Fruit fly (Drosophila melanogaster) whole organism, embryonic: ENCODE results near the gene CG31817.
A peak's percentile ranks its signal among the peaks of the same experiment; 100 is the strongest.

Experiments
- ATbp ChIP-seq: fragments of 200-800 bp; sonication (Bioruptor generic); optimal IDR thresholded peaks from 2 replicates; lab custom pipeline; 2017; ENCODE audit warnings: missing biosample characterization, mild to moderate bottlenecking, missing genetic modification characterization, missing genetic modification reagents
- Antp ChIP-seq: fragments of 200-800 bp; sonication (Bioruptor generic); optimal IDR thresholded peaks from 3 replicates; lab custom pipeline; 2016; ENCODE audit warnings: missing biosample characterization, missing genetic modification characterization
- BtbVII ChIP-seq: fragments of 200-800 bp; sonication (Bioruptor generic); optimal IDR thresholded peaks from 3 replicates; lab custom pipeline; 2017; ENCODE audit warnings: missing biosample characterization, mild to moderate bottlenecking, missing genetic modification characterization
- Bteb2 ChIP-seq: fragments of 200-800 bp; sonication (Bioruptor generic); optimal IDR thresholded peaks from 2 replicates; lab custom pipeline; 2016; ENCODE audit warnings: missing biosample characterization, missing genetic modification characterization
- CG10147 ChIP-seq: fragments of 200-800 bp; sonication (Bioruptor generic); optimal IDR thresholded peaks from 2 replicates; lab custom pipeline; 2019; ENCODE audit warnings: missing biosample characterization, mild to moderate bottlenecking, missing genetic modification characterization, moderate library complexity
- CG10267 ChIP-seq: fragments of 200-800 bp; sonication (Bioruptor generic); optimal IDR thresholded peaks from 2 replicates; lab custom pipeline; 2018; ENCODE audit warnings: missing biosample characterization, mild to moderate bottlenecking, missing genetic modification characterization, moderate library complexity
- CG10654 ChIP-seq: fragments of 200-800 bp; sonication (Bioruptor generic); optimal IDR thresholded peaks from 2 replicates; lab custom pipeline; 2016; ENCODE audit warnings: missing biosample characterization, missing genetic modification characterization
- CG10979 ChIP-seq: fragments of 200-800 bp; sonication (Bioruptor generic); optimal IDR thresholded peaks from 2 replicates; lab custom pipeline; 2018; ENCODE audit warnings: missing biosample characterization, mild to moderate bottlenecking, missing genetic modification characterization, moderate library complexity
- CG11560 ChIP-seq: fragments of 200-800 bp; sonication (Bioruptor generic); IDR thresholded peaks from 3 replicates; pipeline ENCODE4 v1.3.6; 2022; ENCODE audit warnings: missing biosample characterization, missing genetic modification characterization
- CG12071 ChIP-seq: fragments of 200-800 bp; sonication (Bioruptor generic); optimal IDR thresholded peaks from 3 replicates; lab custom pipeline; 2018; ENCODE audit warnings: missing biosample characterization, mild to moderate bottlenecking, missing genetic modification characterization
- CG12391 ChIP-seq: fragments of 200-800 bp; sonication (Bioruptor generic); optimal IDR thresholded peaks from 3 replicates; lab custom pipeline; 2018; ENCODE audit warnings: missing biosample characterization, mild to moderate bottlenecking, missing genetic modification characterization, moderate library complexity
- CG13123 ChIP-seq: fragments of 200-800 bp; sonication (Bioruptor generic); optimal IDR thresholded peaks from 2 replicates; lab custom pipeline; 2016; ENCODE audit warnings: missing biosample characterization, missing genetic modification characterization
- CG14050 ChIP-seq: fragments of 200-800 bp; sonication (Bioruptor generic); IDR thresholded peaks from 3 replicates; pipeline ENCODE4 v1.3.6; 2022; ENCODE audit warnings: missing biosample characterization, missing genetic modification characterization
- CG15269 ChIP-seq: fragments of 200-800 bp; sonication (Bioruptor generic); optimal IDR thresholded peaks from 2 replicates; lab custom pipeline; 2018; ENCODE audit warnings: missing biosample characterization, mild to moderate bottlenecking, missing genetic modification characterization, moderate library complexity
- CG1647 ChIP-seq: fragments of 200-800 bp; sonication (Bioruptor generic); optimal IDR thresholded peaks from 3 replicates; lab custom pipeline; 2016; ENCODE audit warnings: missing biosample characterization, missing genetic modification characterization
- CG17361 ChIP-seq: fragments of 200-800 bp; sonication (Bioruptor generic); IDR thresholded peaks from 3 replicates; pipeline ENCODE4 v1.3.6; 2022; ENCODE audit warnings: missing biosample characterization, missing genetic modification characterization
- CG18011 ChIP-seq: fragments of 200-800 bp; sonication (Bioruptor generic); optimal IDR thresholded peaks from 2 replicates; lab custom pipeline; 2017; ENCODE audit warnings: missing biosample characterization, missing genetic modification characterization, mild to moderate bottlenecking, moderate library complexity, missing genotype
- CG18764 ChIP-seq: fragments of 200-800 bp; sonication (Bioruptor generic); optimal IDR thresholded peaks from 3 replicates; lab custom pipeline; 2016; ENCODE audit warnings: missing biosample characterization, missing genetic modification characterization
- CG2678 ChIP-seq: fragments of 200-800 bp; sonication (Bioruptor generic); optimal IDR thresholded peaks from 3 replicates; lab custom pipeline; 2019; ENCODE audit warnings: missing biosample characterization, mild to moderate bottlenecking, missing genetic modification characterization, moderate library complexity
- CG4424 ChIP-seq: fragments of 200-800 bp; sonication (Bioruptor generic); optimal IDR thresholded peaks from 3 replicates; lab custom pipeline; 2016; ENCODE audit warnings: missing biosample characterization, missing genetic modification characterization
- CG4820 ChIP-seq: fragments of 200-800 bp; sonication (Bioruptor generic); optimal IDR thresholded peaks from 3 replicates; lab custom pipeline; 2016; ENCODE audit warnings: missing biosample characterization, missing genetic modification characterization
- CG7357 ChIP-seq: fragments of 200-800 bp; sonication (Bioruptor generic); IDR thresholded peaks from 3 replicates; pipeline ENCODE4 v1.3.6; 2022; ENCODE audit warnings: missing biosample characterization, missing genetic modification characterization
- CG8089 ChIP-seq: fragments of 200-800 bp; sonication (Bioruptor generic); optimal IDR thresholded peaks from 3 replicates; lab custom pipeline; 2016; ENCODE audit warnings: missing biosample characterization, missing genetic modification characterization
- CG9932 ChIP-seq: fragments of 200-800 bp; sonication (Bioruptor generic); IDR thresholded peaks from 2 replicates; pipeline ENCODE4 v1.3.6; 2022; ENCODE audit warnings: missing biosample characterization, missing genetic modification characterization
- CTCF ChIP-seq: fragments of 200-800 bp; sonication (Bioruptor generic); optimal IDR thresholded peaks from 2 replicates; lab custom pipeline; 2017; ENCODE audit warnings: missing biosample characterization, mild to moderate bottlenecking, missing genetic modification characterization, moderate library complexity
- Dad ChIP-seq: fragments of 200-800 bp; sonication (Bioruptor generic); optimal IDR thresholded peaks from 3 replicates; lab custom pipeline; 2016; ENCODE audit warnings: missing biosample characterization, missing genetic modification characterization
- Dip3 ChIP-seq: fragments of 200-800 bp; sonication (Bioruptor generic); optimal IDR thresholded peaks from 3 replicates; lab custom pipeline; 2016; ENCODE audit warnings: missing biosample characterization, missing genetic modification characterization
- Doc2 ChIP-seq: fragments of 200-800 bp; sonication (Bioruptor generic); IDR thresholded peaks from 2 replicates; pipeline ENCODE4 v1.3.6; 2022; ENCODE audit warnings: missing biosample characterization, missing genetic modification characterization
- Dp ChIP-seq: fragments of 200-800 bp; sonication (Bioruptor generic); optimal IDR thresholded peaks from 2 replicates; lab custom pipeline; 2018; ENCODE audit warnings: missing biosample characterization, mild to moderate bottlenecking, missing genetic modification characterization, moderate library complexity
- Hsf ChIP-seq: fragments of 200-800 bp; sonication (Bioruptor generic); optimal IDR thresholded peaks from 3 replicates; lab custom pipeline; 2016; ENCODE audit warnings: missing biosample characterization, missing genetic modification characterization
- Ptx1 ChIP-seq: fragments of 200-800 bp; sonication (Bioruptor generic); IDR thresholded peaks from 2 replicates; pipeline ENCODE4 v1.3.6; 2022; ENCODE audit warnings: missing biosample characterization, missing genetic modification characterization
- Scr ChIP-seq: fragments of 200-800 bp; sonication (Bioruptor generic); IDR thresholded peaks from 2 replicates; pipeline ENCODE4 v1.3.6; 2022; ENCODE audit warnings: missing biosample characterization, missing genetic modification characterization; ENCODE audit not compliant: partially characterized antibody
- Sox102F ChIP-seq: fragments of 200-800 bp; sonication (Bioruptor generic); optimal IDR thresholded peaks from 2 replicates; lab custom pipeline; 2018; ENCODE audit warnings: missing biosample characterization, mild to moderate bottlenecking, missing genetic modification characterization, moderate library complexity
- bbx ChIP-seq: fragments of 200-800 bp; sonication (Bioruptor generic); IDR thresholded peaks from 2 replicates; pipeline ENCODE4 v1.3.6; 2022; ENCODE audit warnings: missing biosample characterization, missing genetic modification characterization; ENCODE audit not compliant: partially characterized antibody
- crc ChIP-seq: fragments of 200-800 bp; sonication (Bioruptor generic); optimal IDR thresholded peaks from 2 replicates; lab custom pipeline; 2016; ENCODE audit warnings: missing biosample characterization, missing genetic modification characterization
- disco-r ChIP-seq: fragments of 200-800 bp; sonication (Bioruptor generic); optimal IDR thresholded peaks from 2 replicates; lab custom pipeline; 2016; ENCODE audit warnings: missing biosample characterization, missing genetic modification characterization
- dmrt99B ChIP-seq: fragments of 200-800 bp; sonication (Bioruptor generic); optimal IDR thresholded peaks from 2 replicates; lab custom pipeline; 2018; ENCODE audit warnings: missing biosample characterization, mild to moderate bottlenecking, missing genetic modification characterization, moderate library complexity
- emc ChIP-seq: fragments of 200-800 bp; sonication (Bioruptor generic); optimal IDR thresholded peaks from 2 replicates; lab custom pipeline; 2016; ENCODE audit warnings: missing biosample characterization, missing genetic modification characterization
- ems ChIP-seq: fragments of 200-800 bp; sonication (Bioruptor generic); optimal IDR thresholded peaks from 3 replicates; lab custom pipeline; 2016; ENCODE audit warnings: missing biosample characterization, missing genetic modification characterization
- kni ChIP-seq: fragments of 200-800 bp; sonication (Bioruptor generic); optimal IDR thresholded peaks from 3 replicates; lab custom pipeline; 2017; ENCODE audit warnings: mild to moderate bottlenecking, missing biosample characterization, missing genetic modification reagents, missing genetic modification characterization
- lov ChIP-seq, 2 experiments: fragments of 200-800 bp in 1 of 2; fragments of >200 bp in 1 of 2; sonication (Bioruptor generic) in 1 of 2; IDR thresholded peaks in 1 of 2; optimal IDR thresholded peaks in 1 of 2; 2 replicates in 1 of 2; 3 replicates in 1 of 2; pipeline versions ENCODE4 v1.3.6 to Lab custom; 2017 to 2022; ENCODE audit warnings: missing biosample characterization in 1 of 2, missing genetic modification characterization in 1 of 2
- luna ChIP-seq: fragments of 200-800 bp; sonication (Bioruptor generic); optimal IDR thresholded peaks from 2 replicates; lab custom pipeline; 2016; ENCODE audit warnings: missing biosample characterization, missing genetic modification characterization
- nerfin-1 ChIP-seq: fragments of 200-800 bp; sonication (Bioruptor generic); optimal IDR thresholded peaks from 3 replicates; lab custom pipeline; 2019; ENCODE audit warnings: missing biosample characterization, mild to moderate bottlenecking, missing genetic modification characterization, moderate library complexity
- nom ChIP-seq: fragments of 200-800 bp; sonication (Bioruptor generic); optimal IDR thresholded peaks from 2 replicates; lab custom pipeline; 2017; ENCODE audit warnings: missing biosample characterization, missing genetic modification characterization, mild to moderate bottlenecking, moderate library complexity, missing genetic modification reagents
- pfk ChIP-seq: fragments of 200-800 bp; sonication (Bioruptor generic); optimal IDR thresholded peaks from 2 replicates; lab custom pipeline; 2018; ENCODE audit warnings: missing biosample characterization, mild to moderate bottlenecking, missing genetic modification characterization, moderate library complexity
- ro ChIP-seq: fragments of 200-800 bp; sonication (Bioruptor generic); IDR thresholded peaks from 2 replicates; pipeline ENCODE4 v1.3.6; 2022; ENCODE audit warnings: missing biosample characterization, missing genetic modification characterization
- run ChIP-seq: fragments of 200-800 bp; sonication (Bioruptor generic); optimal IDR thresholded peaks from 3 replicates; lab custom pipeline; 2018; ENCODE audit warnings: missing biosample characterization, mild to moderate bottlenecking, missing genetic modification characterization
- scrt ChIP-seq: fragments of 200-800 bp; sonication (Bioruptor generic); optimal IDR thresholded peaks from 2 replicates; lab custom pipeline; 2018; ENCODE audit warnings: missing biosample characterization, mild to moderate bottlenecking, missing genetic modification characterization, moderate library complexity
- ssp ChIP-seq: fragments of 200-800 bp; sonication (Bioruptor generic); IDR thresholded peaks from 2 replicates; pipeline ENCODE4 v1.3.6; 2022; ENCODE audit warnings: missing biosample characterization, missing genetic modification characterization
- tio ChIP-seq: fragments of 200-800 bp; sonication (Bioruptor generic); optimal IDR thresholded peaks from 2 replicates; lab custom pipeline; 2017; ENCODE audit warnings: missing biosample characterization, missing genetic modification characterization, inconsistent platforms

CG31817 gene

DNA sequence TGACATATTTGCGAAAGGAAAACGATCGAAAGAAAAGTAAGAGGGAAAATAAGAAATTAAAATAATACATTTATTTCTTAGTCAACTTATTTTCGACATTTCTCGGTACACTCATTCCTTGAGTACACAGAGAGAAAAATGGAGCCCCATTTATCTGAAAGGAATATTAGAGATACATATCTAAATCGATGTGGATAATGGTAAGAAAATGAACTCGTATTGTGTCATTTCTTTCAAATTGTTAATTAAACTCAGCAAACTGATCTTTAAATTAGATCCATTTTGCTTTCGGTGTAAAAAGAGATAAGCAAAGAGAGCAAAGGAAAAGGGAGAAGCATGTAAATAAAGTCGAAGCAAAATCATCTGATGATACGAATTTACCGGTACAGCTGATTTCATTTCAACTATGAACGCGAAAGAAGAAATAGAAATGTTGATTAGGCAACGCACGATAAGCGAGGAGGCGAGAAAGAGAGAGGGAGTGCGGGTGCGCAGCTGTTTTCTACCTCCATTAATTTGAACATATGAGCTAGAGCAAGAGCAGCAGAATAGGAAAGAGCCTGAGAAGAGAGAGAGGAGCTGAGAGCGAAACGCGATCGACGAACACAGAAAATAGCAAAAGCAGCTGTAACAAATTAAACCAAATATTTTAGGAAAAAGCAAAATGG is 51.9 kb downstream of the CG31817 start (continued):
- TF ChIP-seq lov (optimal IDR thresholded peaks at IDR 0.05; lab: Kevin White, UChicago) (no peak), lov (GFP tag; IDR thresholded peaks at IDR 0.05; lab: Robert Waterston, UW) (no peak), Dp (no peak), CTCF (peak; percentile 31), CG7357 (peak; percentile 83), CG8089 (GFP tag; lab: Kevin White, UChicago) (peak; percentile 78), CG10267 (tag; lab: Kevin White, UChicago) (peak; percentile 79), nerfin-1 (tag; lab: Kevin White, UChicago) (peak; percentile 73), Dad (peak; percentile 71), CG18764 (GFP tag; lab: Kevin White, UChicago) (peak; percentile 83), Bteb2 (peak; percentile 71), CG11560 (tag; lab: Robert Waterston, UW) (no peak), CG15269 (peak; percentile 91), BtbVII (peak; percentile 79), CG1647 (GFP tag; lab: Kevin White, UChicago) (peak; percentile 81), kni (no peak), Hsf (GFP tag; lab: Kevin White, UChicago) (peak; percentile 91), ro (GFP tag; lab: Robert Waterston, UW) (no peak), nom (GFP tag; lab: Kevin White, UChicago) (peak; percentile 12), scrt (peak; percentile 80), CG12071 (GFP tag; lab: Kevin White, UChicago) (peak; percentile 90), ssp (GFP tag; lab: Robert Waterston, UW) (no peak), Scr (no peak), emc (GFP tag; lab: Kevin White, UChicago) (peak; percentile 73), dmrt99B (tag; lab: Kevin White, UChicago) (peak; percentile 91), CG10147 (GFP tag; lab: Kevin White, UChicago) (peak; percentile 85), CG12391 (tag; lab: Kevin White, UChicago) (peak; percentile 90), tio (GFP tag; lab: Kevin White, UChicago) (peak; percentile 81), Ptx1 (no peak), run (tag; lab: Kevin White, UChicago) (peak; percentile 59), CG4820 (peak; percentile 85), CG10979 (peak; percentile 90), pfk (GFP tag; lab: Kevin White, UChicago) (peak; percentile 84), CG4424 (GFP tag; lab: Kevin White, UChicago) (peak; percentile 83), CG10654 (peak; percentile 88), Doc2 (GFP tag; lab: Robert Waterston, UW) (no peak), crc (GFP tag; lab: Kevin White, UChicago) (peak; percentile 81), Dip3 (GFP tag; lab: Kevin White, UChicago) (peak; percentile 86), ATbp (GFP tag; lab: Kevin White, UChicago) (peak; percentile 83), luna (peak; percentile 79), Sox102F (peak; percentile 94), CG9932 (GFP tag; lab: Robert Waterston, UW) (no peak), disco-r (GFP tag; lab: Kevin White, UChicago) (peak; percentile 70), CG2678 (tag; lab: Kevin White, UChicago) (peak; percentile 92), Antp (GFP tag; lab: Kevin White, UChicago) (peak; percentile 83), CG17361 (GFP tag; lab: Robert Waterston, UW) (no peak), bbx (no peak), CG13123 (peak; percentile 73), CG18011 (peak; percentile 71), ems (GFP tag; lab: Kevin White, UChicago) (peak; percentile 84), CG14050 (GFP tag; lab: Robert Waterston, UW) (no peak)
